Worm (Caenorhabditis elegans) whole organism, L1 larva: ENCODE measurements around the gene Y38E10A.9.

Experiments used
- C16A3.4 ChIP-seq: fragments of 150-350 bp; optimal IDR thresholded peaks from 2 replicates; lab custom pipeline; 2014; ENCODE audit warnings: missing biosample characterization, missing genetic modification characterization
- Y116A8C.19 ChIP-seq: sonication (generic microtip); optimal IDR thresholded peaks from 2 replicates; lab custom pipeline; 2016; ENCODE audit warnings: missing compliant biosample characterization, missing genetic modification characterization, borderline replicate concordance
- alr-1 ChIP-seq: fragments of 200-800 bp; sonication (Bioruptor generic); optimal IDR thresholded peaks from 2 replicates; lab custom pipeline; 2018; ENCODE audit warnings: borderline replicate concordance, mild to moderate bottlenecking, missing genetic modification characterization, missing compliant biosample characterization
- ama-1 ChIP-seq: fragments of 150-350 bp; optimal IDR thresholded peaks from 2 replicates; lab custom pipeline; 2014
- ceh-63 ChIP-seq: fragments of 200-800 bp; sonication (Bioruptor generic); optimal IDR thresholded peaks from 2 replicates; lab custom pipeline; 2018; ENCODE audit warnings: mild to moderate bottlenecking, missing genetic modification characterization, missing compliant biosample characterization
- ceh-8 ChIP-seq: fragments of 200-800 bp; sonication (Bioruptor generic); optimal IDR thresholded peaks from 2 replicates; lab custom pipeline; 2018; ENCODE audit warnings: mild to moderate bottlenecking, missing genetic modification characterization, moderate library complexity, missing compliant biosample characterization
- ceh-82 ChIP-seq, 3 experiments: fragments of 150-350 bp in 1 of 3; sonication (generic microtip) in 2 of 3; optimal IDR thresholded peaks; 2 replicates each; lab custom pipeline; 2014 to 2017; ENCODE audit warnings: missing biosample characterization in 3 of 3, missing genetic modification characterization in 3 of 3
- ceh-88 ChIP-seq: fragments of 200-800 bp; sonication (Bioruptor generic); IDR thresholded peaks from 2 replicates; pipeline ENCODE4 v1.3.6; 2022; ENCODE audit warnings: missing genetic modification characterization, missing compliant biosample characterization
- ceh-90 ChIP-seq: sonication (generic microtip); optimal IDR thresholded peaks from 2 replicates; lab custom pipeline; 2016; ENCODE audit warnings: missing genetic modification characterization, missing compliant biosample characterization
- dsc-1 ChIP-seq: sonication (generic microtip); optimal IDR thresholded peaks from 2 replicates; lab custom pipeline; 2016; ENCODE audit warnings: mild to moderate bottlenecking, missing genetic modification characterization, missing compliant biosample characterization
- egl-27 ChIP-seq, 2 experiments: fragments of 150-350 bp in 1 of 2; sonication (generic microtip); optimal IDR thresholded peaks; 3 replicates each; lab custom pipeline; 2017 to 2018; ENCODE audit warnings: missing biosample characterization in 2 of 2, missing genetic modification characterization in 2 of 2, missing genetic modification reagents in 2 of 2
- elt-2 ChIP-seq: sonication (generic microtip); optimal IDR thresholded peaks from 2 replicates; lab custom pipeline; 2016; ENCODE audit warnings: missing genetic modification characterization, mild to moderate bottlenecking, inconsistent platforms, missing compliant biosample characterization, missing genetic modification reagents
- elt-3 ChIP-seq, 6 experiments: fragments of 150-350 bp in 1 of 6; sonication (generic microtip); optimal IDR thresholded peaks; 2 replicates each; lab custom pipeline; 2017 to 2018; ENCODE audit warnings: missing biosample characterization in 6 of 6, missing genetic modification characterization in 6 of 6, inconsistent platforms in 1 of 6
- ets-5 ChIP-seq: fragments of 200-800 bp; sonication (Bioruptor generic); IDR thresholded peaks from 2 replicates; pipeline ENCODE4 v1.3.6; 2022; ENCODE audit warnings: missing genetic modification characterization, missing compliant biosample characterization
- fkh-4 ChIP-seq: sonication (generic microtip); optimal IDR thresholded peaks from 2 replicates; lab custom pipeline; 2016; ENCODE audit warnings: missing compliant biosample characterization, missing genetic modification characterization, borderline replicate concordance
- fos-1 ChIP-seq: fragments of 150-350 bp; optimal IDR thresholded peaks from 2 replicates; lab custom pipeline; 2014; ENCODE audit warnings: missing biosample characterization, missing genetic modification characterization
- hpl-2 ChIP-seq: fragments of 150-350 bp; optimal IDR thresholded peaks from 2 replicates; lab custom pipeline; 2014; ENCODE audit warnings: missing biosample characterization, missing genetic modification reagents, missing genetic modification characterization
- irx-1 ChIP-seq: sonication (generic microtip); optimal IDR thresholded peaks from 2 replicates; lab custom pipeline; 2016; ENCODE audit warnings: missing genetic modification characterization, missing compliant biosample characterization
- isw-1 ChIP-seq: fragments of 200-800 bp; sonication (Bioruptor generic); IDR thresholded peaks from 2 replicates; pipeline ENCODE4 v1.3.6; 2022; ENCODE audit warnings: missing genetic modification characterization, missing compliant biosample characterization
- lin-13 ChIP-seq: fragments of 150-350 bp; optimal IDR thresholded peaks from 2 replicates; lab custom pipeline; 2014; ENCODE audit warnings: missing biosample characterization, missing genetic modification reagents, missing genetic modification characterization
- lin-14 ChIP-seq: fragments of 200-800 bp; sonication (Bioruptor generic); optimal IDR thresholded peaks from 2 replicates; lab custom pipeline; 2018; ENCODE audit warnings: mild to moderate bottlenecking, missing genetic modification characterization, moderate library complexity, missing compliant biosample characterization
- lin-35 ChIP-seq, 2 experiments: fragments of 150-350 bp; optimal IDR thresholded peaks; 2 replicates each; lab custom pipeline; 2014; ENCODE audit warnings: missing biosample characterization in 2 of 2, missing genetic modification characterization in 2 of 2, missing genetic modification reagents in 2 of 2
- lin-39 ChIP-seq: fragments of 150-350 bp; optimal IDR thresholded peaks from 2 replicates; lab custom pipeline; 2014; ENCODE audit warnings: missing biosample characterization, missing genetic modification reagents, missing genetic modification characterization
- lsy-2 ChIP-seq, 2 experiments: fragments of 150-350 bp; optimal IDR thresholded peaks; 2 replicates each; lab custom pipeline; 2014; ENCODE audit warnings: missing biosample characterization in 2 of 2, missing genetic modification characterization in 2 of 2
- mdl-1 ChIP-seq, 2 experiments: fragments of 150-350 bp; optimal IDR thresholded peaks; 2 replicates each; lab custom pipeline; 2014 to 2017; ENCODE audit warnings: missing biosample characterization in 2 of 2, missing genetic modification characterization in 2 of 2, inconsistent platforms in 1 of 2
- mef-2 ChIP-seq: fragments of 150-350 bp; optimal IDR thresholded peaks from 2 replicates; lab custom pipeline; 2014; ENCODE audit warnings: missing biosample characterization, missing genetic modification characterization
- nhr-12 ChIP-seq: sonication (generic microtip); optimal IDR thresholded peaks from 2 replicates; lab custom pipeline; 2017; ENCODE audit warnings: missing biosample characterization, missing genetic modification characterization
- nhr-19 ChIP-seq: fragments of 200-800 bp; sonication (Bioruptor generic); conservative IDR thresholded peaks from 2 replicates; pipeline ENCODE4 v1.3.6; 2022; ENCODE audit warnings: missing genetic modification characterization, missing compliant biosample characterization
- nhr-237 ChIP-seq: fragments of 150-350 bp; optimal IDR thresholded peaks from 2 replicates; lab custom pipeline; 2014; ENCODE audit warnings: missing biosample characterization, missing genetic modification characterization
- nhr-85 ChIP-seq: sonication (generic microtip); peaks from one replicate; lab custom pipeline; 2016; ENCODE audit warnings: missing genetic modification characterization, inconsistent platforms, missing compliant biosample characterization
- nhr-90 ChIP-seq: sonication (generic microtip); optimal IDR thresholded peaks from 2 replicates; lab custom pipeline; 2016; ENCODE audit warnings: mild to moderate bottlenecking, missing genetic modification characterization, missing compliant biosample characterization; ENCODE audit not compliant: poor library complexity
- pax-3 ChIP-seq: fragments of 200-800 bp; sonication (Bioruptor generic); optimal IDR thresholded peaks from 2 replicates; lab custom pipeline; 2018; ENCODE audit warnings: mild to moderate bottlenecking, missing genetic modification characterization, moderate library complexity, missing compliant biosample characterization
- pqm-1 ChIP-seq: sonication (generic microtip); optimal IDR thresholded peaks from 3 replicates; lab custom pipeline; 2017; ENCODE audit warnings: missing biosample characterization, missing genetic modification characterization
- rnt-1 ChIP-seq: sonication (generic microtip); optimal IDR thresholded peaks from 2 replicates; lab custom pipeline; 2016; ENCODE audit warnings: mild to moderate bottlenecking, missing genetic modification characterization, moderate library complexity, missing compliant biosample characterization
- snpc-4 ChIP-seq: fragments of 150-350 bp; optimal IDR thresholded peaks from 2 replicates; lab custom pipeline; 2014; ENCODE audit warnings: missing biosample characterization, missing genetic modification characterization
- sptf-1 ChIP-seq: fragments of 150-350 bp; optimal IDR thresholded peaks from 2 replicates; lab custom pipeline; 2014; ENCODE audit warnings: missing biosample characterization, missing genetic modification characterization
- tbx-2 ChIP-seq: sonication (generic microtip); optimal IDR thresholded peaks from 2 replicates; lab custom pipeline; 2016; ENCODE audit warnings: missing genetic modification characterization, missing compliant biosample characterization
- unc-30 ChIP-seq: sonication (generic microtip); optimal IDR thresholded peaks from 2 replicates; lab custom pipeline; 2017; ENCODE audit warnings: missing biosample characterization, missing genetic modification characterization
- unc-86 ChIP-seq: sonication (generic microtip); optimal IDR thresholded peaks from 2 replicates; lab custom pipeline; 2016; ENCODE audit warnings: missing genetic modification characterization, missing compliant biosample characterization
- zag-1 ChIP-seq: fragments of 150-350 bp; optimal IDR thresholded peaks from 2 replicates; lab custom pipeline; 2014; ENCODE audit warnings: missing biosample characterization, missing genetic modification characterization
- ztf-4 ChIP-seq: fragments of 150-350 bp; optimal IDR thresholded peaks from 2 replicates; lab custom pipeline; 2014; ENCODE audit warnings: missing biosample characterization, missing genetic modification characterization

The Y38E10A.9 gene

ce11 chrII:12603667-12604621 lies 4.8 kb upstream of the Y38E10A.9 start, which contains the start of the genes ceh-100 and lips-15 (continued):
- no peak for TF ChIP-seq ceh-63 (GFP tag; lab: Kevin White, UChicago)
- no peak for TF ChIP-seq zag-1 (tag; lab: Kevin White, UChicago)
- TF ChIP-seq fkh-4, result no peak
- TF ChIP-seq, all 84 proteins: peak for 16

ce11 chrII:12606108-12606507 lies 2.6 kb upstream of the Y38E10A.9 start:
- TF ChIP-seq lsy-2 (tag; optimal IDR thresholded peaks at IDR 0.05; lab: Kevin White, UChicago) (no peak), dsc-1 (tag; lab: Kevin White, UChicago) (no peak), mdl-1 (tag; optimal IDR thresholded peaks at IDR 0.05; lab: Kevin White, UChicago) (no peak), ceh-63 (GFP tag; lab: Kevin White, UChicago) (no peak), mef-2 (tag; lab: Kevin White, UChicago) (no peak), ceh-82 (tag; optimal IDR thresholded peaks at IDR 0.05; lab: Kevin White, UChicago) (no peak), nhr-19 (no peak), nhr-237 (tag; lab: Kevin White, UChicago) (no peak), rnt-1 (tag; lab: Kevin White, UChicago) (no peak), unc-86 (tag; lab: Kevin White, UChicago) (no peak), sptf-1 (tag; lab: Kevin White, UChicago) (no peak), tbx-2 (tag; lab: Kevin White, UChicago) (no peak), alr-1 (no peak), ceh-8 (GFP tag; lab: Kevin White, UChicago) (no peak)

ce11 chrII:12606900-12607299 lies 1.9 kb upstream of the Y38E10A.9 start, which contains the start of gene Y38E10A.8:
Gene Y38E10A.8, plus strand, starts transcription at chrII:12607200.
- TF ChIP-seq dsc-1 (tag; lab: Kevin White, UChicago) (peak; percentile 19), hpl-2 (GFP tag; lab: Kevin White, UChicago) (no peak)

ce11 chrII:12612218-12612617 lies 3.5 kb downstream of the Y38E10A.9 start, which contains the start of gene nspe-4:
Gene nspe-4, plus strand, starts transcription at chrII:12612518.
- TF ChIP-seq elt-2 (tag; lab: Kevin White, UChicago), result no peak
- no peak for TF ChIP-seq irx-1 (tag; lab: Kevin White, UChicago)
- TF ChIP-seq nhr-90 (tag; lab: Kevin White, UChicago), result no peak
- no peak for TF ChIP-seq ceh-90 (tag; lab: Kevin White, UChicago)
- TF ChIP-seq nhr-85 (tag; lab: Kevin White, UChicago), result no peak
- no peak for TF ChIP-seq unc-30 (tag; lab: Kevin White, UChicago)
- no peak for TF ChIP-seq mef-2 (tag; lab: Kevin White, UChicago)
- TF ChIP-seq ets-5 (GFP tag; lab: Robert Waterston, UW), result no peak
- TF ChIP-seq ztf-4, result no peak
- TF ChIP-seq nhr-12 (tag; lab: Kevin White, UChicago), result no peak

DNA sequence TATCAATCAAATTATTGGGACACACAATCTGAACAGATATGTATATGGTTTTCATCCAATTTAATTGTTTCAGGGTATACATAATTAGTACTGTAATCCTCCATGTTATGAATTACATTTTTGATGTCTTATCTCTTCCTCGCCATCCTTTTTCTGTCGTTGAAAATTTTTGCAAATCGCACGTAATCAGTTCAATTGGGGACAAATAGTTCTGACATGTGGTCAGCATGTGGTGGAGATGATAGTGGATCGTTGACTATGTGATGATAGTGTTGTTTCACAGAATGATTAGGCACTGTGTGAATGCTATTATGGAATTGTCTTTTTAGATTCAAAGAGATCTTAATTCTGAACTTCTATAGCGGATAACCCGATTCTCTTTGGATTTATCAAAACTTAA lies 6.7 kb downstream of the Y38E10A.9 start:
- no peak for TF ChIP-seq ztf-4
- TF ChIP-seq ceh-8 (GFP tag; lab: Kevin White, UChicago), result no peak
- no peak for TF ChIP-seq ceh-88 (GFP tag; lab: Robert Waterston, UW)
- TF ChIP-seq elt-3 (tag; optimal IDR thresholded peaks at IDR 0.05; lab: Kevin White, UChicago), result peak in 5 of 6 experiments; percentile 2 to 88 (median 44)
- TF ChIP-seq Y116A8C.19 (tag; lab: Kevin White, UChicago), result no peak
- TF ChIP-seq elt-2 (tag; lab: Kevin White, UChicago), result no peak
- TF ChIP-seq ama-1 (lab: Kevin White, UChicago), result no peak
- TF ChIP-seq fos-1 (tag; lab: Kevin White, UChicago), result no peak
- no peak for TF ChIP-seq sptf-1 (tag; lab: Kevin White, UChicago)
- no peak for TF ChIP-seq isw-1 (GFP tag; lab: Robert Waterston, UW)
- no peak for TF ChIP-seq lin-13 (GFP tag; lab: Kevin White, UChicago)
- peak; percentile 78 for TF ChIP-seq nhr-85 (tag; lab: Kevin White, UChicago)
- TF ChIP-seq C16A3.4, result no peak
- no peak for TF ChIP-seq egl-27 (tag; optimal IDR thresholded peaks at IDR 0.05; lab: Kevin White, UChicago)
- no peak for TF ChIP-seq pqm-1
- TF ChIP-seq mdl-1 (tag; optimal IDR thresholded peaks at IDR 0.05; lab: Kevin White, UChicago), result peak in 1 of 2 experiments; percentile 42
- TF ChIP-seq unc-86 (tag; lab: Kevin White, UChicago), result no peak
- TF ChIP-seq lin-35 (GFP tag; optimal IDR thresholded peaks at IDR 0.05; lab: Kevin White, UChicago), result peak in 1 of 2 experiments; percentile 36
- TF ChIP-seq nhr-12 (tag; lab: Kevin White, UChicago), result no peak
- peak; percentile 36 for TF ChIP-seq lin-14 (GFP tag; lab: Kevin White, UChicago)
- no peak for TF ChIP-seq snpc-4 (tag; lab: Kevin White, UChicago)
- peak; percentile 31 for TF ChIP-seq nhr-90 (tag; lab: Kevin White, UChicago)
- no peak for TF ChIP-seq lin-39 (tag; lab: Kevin White, UChicago)
- no peak for TF ChIP-seq ceh-82 (tag; optimal IDR thresholded peaks at IDR 0.05; lab: Kevin White, UChicago)
- TF ChIP-seq pax-3 (tag; lab: Kevin White, UChicago), result no peak
